Fruit fly (Drosophila melanogaster) whole organism, embryonic: ENCODE measurements around the gene Tpst.

ENCODE experiments used
- Abd-B ChIP-seq: fragments of 200-800 bp; sonication (Bioruptor generic); optimal IDR thresholded peaks from 2 replicates; lab custom pipeline; 2018; ENCODE audit warnings: missing biosample characterization, mild to moderate bottlenecking, missing genetic modification characterization, moderate library complexity
- Ada2b ChIP-seq: fragments of 200-800 bp; sonication (Bioruptor generic); IDR thresholded peaks from 2 replicates; pipeline ENCODE4 v1.3.6; 2022; ENCODE audit warnings: missing biosample characterization, missing genetic modification characterization
- Aef1 ChIP-seq: fragments of 200-800 bp; sonication (Bioruptor generic); IDR thresholded peaks from 3 replicates; pipeline ENCODE4 v1.3.6; 2022; ENCODE audit warnings: missing biosample characterization, missing genetic modification characterization
- Antp ChIP-seq: fragments of 200-800 bp; sonication (Bioruptor generic); optimal IDR thresholded peaks from 3 replicates; lab custom pipeline; 2016; ENCODE audit warnings: missing biosample characterization, missing genetic modification characterization
- Blimp-1 ChIP-seq: fragments of 200-800 bp; sonication (Bioruptor generic); optimal IDR thresholded peaks from 3 replicates; lab custom pipeline; 2018; ENCODE audit warnings: missing biosample characterization, missing genetic modification characterization, mild to moderate bottlenecking, moderate library complexity, missing genetic modification reagents
- BtbVII ChIP-seq: fragments of 200-800 bp; sonication (Bioruptor generic); optimal IDR thresholded peaks from 3 replicates; lab custom pipeline; 2017; ENCODE audit warnings: missing biosample characterization, mild to moderate bottlenecking, missing genetic modification characterization
- CG10366 ChIP-seq: fragments of 200-800 bp; sonication (Bioruptor generic); IDR thresholded peaks from 2 replicates; pipeline ENCODE4 v1.3.6; 2022; ENCODE audit warnings: missing biosample characterization, missing genetic modification characterization
- CG10654 ChIP-seq: fragments of 200-800 bp; sonication (Bioruptor generic); optimal IDR thresholded peaks from 2 replicates; lab custom pipeline; 2016; ENCODE audit warnings: missing biosample characterization, missing genetic modification characterization
- CG11247 ChIP-seq: fragments of 200-800 bp; sonication (Bioruptor generic); IDR thresholded peaks from 2 replicates; pipeline ENCODE4 v1.3.6; 2022; ENCODE audit warnings: missing biosample characterization, missing genetic modification characterization
- CG12391 ChIP-seq: fragments of 200-800 bp; sonication (Bioruptor generic); optimal IDR thresholded peaks from 3 replicates; lab custom pipeline; 2018; ENCODE audit warnings: missing biosample characterization, mild to moderate bottlenecking, missing genetic modification characterization, moderate library complexity
- CG14710 ChIP-seq: fragments of 200-800 bp; sonication (Bioruptor generic); optimal IDR thresholded peaks from 3 replicates; lab custom pipeline; 2019; ENCODE audit warnings: missing biosample characterization, mild to moderate bottlenecking, missing genetic modification characterization, moderate library complexity
- CG15514 ChIP-seq: fragments of 200-800 bp; sonication (Bioruptor generic); optimal IDR thresholded peaks from 3 replicates; lab custom pipeline; 2017; ENCODE audit warnings: missing biosample characterization, missing genetic modification characterization, mild to moderate bottlenecking, moderate library complexity, missing genetic modification reagents
- CG1647 ChIP-seq: fragments of 200-800 bp; sonication (Bioruptor generic); optimal IDR thresholded peaks from 3 replicates; lab custom pipeline; 2016; ENCODE audit warnings: missing biosample characterization, missing genetic modification characterization
- CG17385 ChIP-seq: fragments of 200-800 bp; sonication (Bioruptor generic); optimal IDR thresholded peaks from 3 replicates; lab custom pipeline; 2018; ENCODE audit warnings: missing biosample characterization, mild to moderate bottlenecking, missing genetic modification characterization
- CG18599 ChIP-seq: fragments of 200-800 bp; sonication (Bioruptor generic); optimal IDR thresholded peaks from 3 replicates; lab custom pipeline; 2017; ENCODE audit warnings: missing biosample characterization, missing genetic modification characterization, mild to moderate bottlenecking, moderate library complexity, missing genetic modification reagents
- CG18619 ChIP-seq: fragments of 200-800 bp; sonication (Bioruptor generic); optimal IDR thresholded peaks from 3 replicates; lab custom pipeline; 2017; ENCODE audit warnings: missing biosample characterization, mild to moderate bottlenecking, missing genetic modification characterization
- CG2199 ChIP-seq: fragments of 200-800 bp; sonication (Bioruptor generic); IDR thresholded peaks from 3 replicates; pipeline ENCODE4 v1.3.6; 2022; ENCODE audit warnings: missing biosample characterization, missing genetic modification characterization
- CG2875 ChIP-seq: fragments of 200-800 bp; sonication (Bioruptor generic); optimal IDR thresholded peaks from 2 replicates; lab custom pipeline; 2017; ENCODE audit warnings: missing biosample characterization, mild to moderate bottlenecking, missing genetic modification characterization, missing genetic modification reagents
- CG32772 ChIP-seq: fragments of 200-800 bp; sonication (Bioruptor generic); IDR thresholded peaks from 2 replicates; pipeline ENCODE4 v1.3.6; 2022; ENCODE audit warnings: missing biosample characterization, missing genetic modification characterization
- CG4424 ChIP-seq: fragments of 200-800 bp; sonication (Bioruptor generic); optimal IDR thresholded peaks from 3 replicates; lab custom pipeline; 2016; ENCODE audit warnings: missing biosample characterization, missing genetic modification characterization
- CG6175 ChIP-seq: fragments of 200-800 bp; sonication (Bioruptor generic); IDR thresholded peaks from 3 replicates; pipeline ENCODE4 v1.3.6; 2022; ENCODE audit warnings: missing biosample characterization, missing genetic modification characterization
- CG6254 ChIP-seq: fragments of 200-800 bp; sonication (Bioruptor generic); optimal IDR thresholded peaks from 3 replicates; lab custom pipeline; 2017; ENCODE audit warnings: mild to moderate bottlenecking, missing biosample characterization, missing genetic modification reagents, missing genetic modification characterization
- CG8290 ChIP-seq, 3 experiments: fragments of 200-800 bp; sonication (Bioruptor generic); optimal IDR thresholded peaks; 2 replicates each; lab custom pipeline; 2016 to 2019; ENCODE audit warnings: missing biosample characterization in 3 of 3, missing genetic modification characterization in 3 of 3, mild to moderate bottlenecking in 2 of 3, moderate library complexity in 1 of 3
- CkIIα-i1 ChIP-seq: fragments of 200-800 bp; sonication (Bioruptor generic); IDR thresholded peaks from 2 replicates; pipeline ENCODE4 v1.3.6; 2022; ENCODE audit warnings: missing biosample characterization, missing genetic modification characterization
- Dref ChIP-seq: fragments of 200-800 bp; sonication (Bioruptor generic); IDR thresholded peaks from 2 replicates; pipeline ENCODE4 v1.3.6; 2022; ENCODE audit warnings: missing biosample characterization, missing genetic modification characterization
- Gug ChIP-seq: fragments of 200-800 bp; sonication (Bioruptor generic); IDR thresholded peaks from 4 replicates; pipeline ENCODE4 v1.3.6; 2022; ENCODE audit warnings: missing biosample characterization, missing genetic modification characterization
- Poxn ChIP-seq: fragments of 200-800 bp; sonication (Bioruptor generic); IDR thresholded peaks from 2 replicates; pipeline ENCODE4 v1.3.6; 2022; ENCODE audit warnings: missing biosample characterization, missing genetic modification characterization
- Spps ChIP-seq: fragments of 200-800 bp; sonication (Bioruptor generic); optimal IDR thresholded peaks from 2 replicates; lab custom pipeline; 2018; ENCODE audit warnings: missing biosample characterization, mild to moderate bottlenecking, missing genetic modification characterization
- Stat92E ChIP-seq, 3 experiments: fragments of >200 bp in 2 of 3; fragments of 200-800 bp in 1 of 3; sonication (Bioruptor generic) in 1 of 3; optimal IDR thresholded peaks; 2 replicates each; lab custom pipeline; 2017 to 2019; ENCODE audit warnings: missing biosample characterization in 3 of 3, missing genetic modification characterization in 3 of 3, mild to moderate bottlenecking in 1 of 3, moderate library complexity in 1 of 3
- Taf1 ChIP-seq: fragments of 200-800 bp; sonication (Bioruptor generic); IDR thresholded peaks from 2 replicates; pipeline ENCODE4 v1.3.6; 2022; ENCODE audit warnings: missing biosample characterization, missing genetic modification characterization
- Xrp1 ChIP-seq: fragments of 200-800 bp; sonication (Bioruptor generic); IDR thresholded peaks from 2 replicates; pipeline ENCODE4 v1.3.6; 2022; ENCODE audit warnings: missing biosample characterization, missing genetic modification characterization
- ap ChIP-seq: fragments of 200-800 bp; sonication (Bioruptor generic); IDR thresholded peaks from 2 replicates; pipeline ENCODE4 v1.3.6; 2022; ENCODE audit warnings: missing biosample characterization, missing genetic modification characterization
- ase ChIP-seq: fragments of 200-800 bp; sonication (Bioruptor generic); IDR thresholded peaks from 3 replicates; pipeline ENCODE4 v1.3.6; 2022; ENCODE audit warnings: missing biosample characterization, missing genetic modification characterization
- cato ChIP-seq: fragments of 200-800 bp; sonication (Bioruptor generic); optimal IDR thresholded peaks from 2 replicates; lab custom pipeline; 2016; ENCODE audit warnings: missing biosample characterization, missing genetic modification characterization, borderline replicate concordance
- chif ChIP-seq, 2 experiments: fragments of 200-800 bp; sonication (Bioruptor generic); optimal IDR thresholded peaks; 3 replicates each; lab custom pipeline; 2016; ENCODE audit warnings: missing biosample characterization in 2 of 2, missing genetic modification characterization in 2 of 2
- dmrt99B ChIP-seq: fragments of 200-800 bp; sonication (Bioruptor generic); optimal IDR thresholded peaks from 2 replicates; lab custom pipeline; 2018; ENCODE audit warnings: missing biosample characterization, mild to moderate bottlenecking, missing genetic modification characterization, moderate library complexity
- emc ChIP-seq: fragments of 200-800 bp; sonication (Bioruptor generic); optimal IDR thresholded peaks from 2 replicates; lab custom pipeline; 2016; ENCODE audit warnings: missing biosample characterization, missing genetic modification characterization
- fu2 ChIP-seq: fragments of 200-800 bp; sonication (Bioruptor generic); optimal IDR thresholded peaks from 2 replicates; lab custom pipeline; 2016; ENCODE audit warnings: missing biosample characterization, missing genetic modification characterization
- hb ChIP-seq: fragments of 200-800 bp; sonication (Bioruptor generic); IDR thresholded peaks from 3 replicates; pipeline ENCODE4 v1.3.6; 2022; ENCODE audit warnings: missing biosample characterization, missing genetic modification characterization; ENCODE audit not compliant: partially characterized antibody
- jing ChIP-seq: fragments of 200-800 bp; sonication (Bioruptor generic); optimal IDR thresholded peaks from 2 replicates; lab custom pipeline; 2018; ENCODE audit warnings: missing biosample characterization, mild to moderate bottlenecking, missing genetic modification characterization
- ken ChIP-seq: fragments of 200-800 bp; sonication (Bioruptor generic); IDR thresholded peaks from 3 replicates; pipeline ENCODE4 v1.3.6; 2022; ENCODE audit warnings: missing biosample characterization, missing genetic modification characterization
- onecut ChIP-seq: fragments of 200-800 bp; sonication (Bioruptor generic); IDR thresholded peaks from 2 replicates; pipeline ENCODE4 v1.3.6; 2022; ENCODE audit warnings: missing biosample characterization, missing genetic modification characterization
- phol ChIP-seq: fragments of 200-800 bp; sonication (Bioruptor generic); optimal IDR thresholded peaks from 3 replicates; lab custom pipeline; 2018; ENCODE audit warnings: missing biosample characterization, mild to moderate bottlenecking, missing genetic modification characterization, moderate library complexity
- pros ChIP-seq: fragments of 200-800 bp; sonication (Bioruptor generic); optimal IDR thresholded peaks from 3 replicates; lab custom pipeline; 2019; ENCODE audit warnings: missing biosample characterization, mild to moderate bottlenecking, missing genetic modification characterization, moderate library complexity
- sc ChIP-seq, 3 experiments: fragments of >200 bp in 2 of 3; fragments of 200-800 bp in 1 of 3; sonication (Bioruptor generic) in 1 of 3; optimal IDR thresholded peaks; 2 replicates in 2 of 3; 3 replicates in 1 of 3; lab custom pipeline; 2017; ENCODE audit warnings: mild to moderate bottlenecking in 1 of 3, missing biosample characterization in 1 of 3, missing genetic modification characterization in 1 of 3, missing genetic modification reagents in 1 of 3
- sens-2 ChIP-seq: fragments of 200-800 bp; sonication (Bioruptor generic); IDR thresholded peaks from 2 replicates; pipeline ENCODE4 v1.3.6; 2022; ENCODE audit warnings: missing biosample characterization, missing genetic modification characterization
- stwl ChIP-seq: fragments of 200-800 bp; sonication (Bioruptor generic); optimal IDR thresholded peaks from 3 replicates; lab custom pipeline; 2018; ENCODE audit warnings: missing biosample characterization, mild to moderate bottlenecking, missing genetic modification characterization, moderate library complexity
- sug ChIP-seq: fragments of 200-800 bp; optimal IDR thresholded peaks from 2 replicates; lab custom pipeline; 2019; ENCODE audit warnings: missing biosample characterization, mild to moderate bottlenecking, missing genetic modification characterization, moderate library complexity
- ttk ChIP-seq: fragments of 200-800 bp; sonication (Bioruptor generic); IDR thresholded peaks from 2 replicates; pipeline ENCODE4 v2.1.2; 2022; ENCODE audit warnings: missing biosample characterization, missing genetic modification characterization
- twi ChIP-seq: fragments of 200-800 bp; optimal IDR thresholded peaks from 2 replicates; lab custom pipeline; 2019; ENCODE audit warnings: missing biosample characterization, mild to moderate bottlenecking, missing genetic modification characterization, moderate library complexity

The Tpst gene

dm6 chrX:13568127-13568526 lies 4.5 kb downstream of the Tpst start (continued):
- TF ChIP-seq hb (GFP tag; lab: Robert Waterston, UW) (no peak), CG10654 (GFP tag; lab: Kevin White, UChicago) (no peak), CG10366 (GFP tag; lab: Robert Waterston, UW) (peak; percentile 21; the same call in 1 of the 2 replicates), CG15514 (no peak), Ada2b (peak; percentile 52), CG32772 (GFP tag; lab: Robert Waterston, UW) (0 out of 2 replicates have a peak, but pooled peaks have one; percentile 24), Blimp-1 (GFP tag; lab: Kevin White, UChicago) (peak; percentile 34), BtbVII (no peak), CG1647 (GFP tag; lab: Kevin White, UChicago) (no peak), Antp (GFP tag; lab: Kevin White, UChicago) (no peak), dmrt99B (tag; lab: Kevin White, UChicago) (peak; percentile 47), emc (no peak), CG18599 (peak; percentile 25), sug (tag; lab: Kevin White, UChicago) (no peak), CG6254 (no peak), ase (no peak), stwl (tag; lab: Kevin White, UChicago) (no peak), Gug (GFP tag; lab: Robert Waterston, UW) (no peak), Aef1 (GFP tag; lab: Robert Waterston, UW) (0 out of 3 replicates have a peak, but pooled peaks have one; percentile 18), CG8290 (GFP tag; optimal IDR thresholded peaks at IDR 0.05; lab: Kevin White, UChicago) (no peak), CG8290 (tag; optimal IDR thresholded peaks at IDR 0.05; lab: Kevin White, UChicago) (no peak), sc (optimal IDR thresholded peaks at IDR 0.05; lab: Kevin White, UChicago) (no peak), sc (GFP tag; optimal IDR thresholded peaks at IDR 0.05; lab: Kevin White, UChicago) (no peak), sens-2 (GFP tag; lab: Robert Waterston, UW) (no peak), jing (GFP tag; lab: Kevin White, UChicago) (no peak), Stat92E (GFP tag; optimal IDR thresholded peaks at IDR 0.05; lab: Kevin White, UChicago) (no peak), Xrp1 (GFP tag; lab: Robert Waterston, UW) (peak; percentile 46; the same call in 1 of the 2 replicates), CG14710 (tag; lab: Kevin White, UChicago) (no peak), phol (tag; lab: Kevin White, UChicago) (peak; percentile 14), Poxn (no peak), ap (GFP tag; lab: Robert Waterston, UW) (0 out of 2 replicates have a peak, but pooled peaks have one; percentile 19), Taf1 (no peak), CG11247 (peak; percentile 18; the same call in 1 of the 2 replicates), ken (GFP tag; lab: Robert Waterston, UW) (0 out of 3 replicates have a peak, but pooled peaks have one; percentile 45), Spps (tag; lab: Kevin White, UChicago) (no peak), pros (GFP tag; lab: Kevin White, UChicago) (no peak), twi (tag; lab: Kevin White, UChicago) (no peak), CG18619 (no peak), onecut (GFP tag; lab: Robert Waterston, UW) (0 out of 2 replicates have a peak, but pooled peaks have one; percentile 6), cato (no peak), CG17385 (GFP tag; lab: Kevin White, UChicago) (no peak), CG4424 (GFP tag; lab: Kevin White, UChicago) (no peak), CkIIα-i1 (GFP tag; lab: Robert Waterston, UW) (no peak), chif (GFP tag; optimal IDR thresholded peaks at IDR 0.05; lab: Kevin White, UChicago) (no peak), CG2199 (GFP tag; lab: Robert Waterston, UW) (no peak), Abd-B (GFP tag; lab: Kevin White, UChicago) (no peak), ttk (GFP tag; lab: Robert Waterston, UW) (no peak), Dref (GFP tag; lab: Robert Waterston, UW) (no peak), CG6175 (no peak), CG2875 (GFP tag; lab: Kevin White, UChicago) (no peak), CG12391 (tag; lab: Kevin White, UChicago) (peak; percentile 4), fu2 (GFP tag; lab: Kevin White, UChicago) (no peak)
